Comparison of ENCODE assay signal across 1 fruit fly cellular context in genomic region chr3R:26238945-26239344, dm6.
TF ChIP-seq lines count a peak whose summit lies in the region.

No protein-coding gene starts in this region.

TF ChIP-seq in whole organism, embryonic, 481 proteins besides CTCF, POLR2A, EP300 and RAD21 (continued from another document and continues in another):
- no peak for TF ChIP-seq gt (GFP tag; IDR thresholded peaks at IDR 0.05; lab: Robert Waterston, UW)
- no peak for TF ChIP-seq btn (GFP tag; optimal IDR thresholded peaks at IDR 0.05; lab: Kevin White, UChicago)
- TF ChIP-seq CG6272 (GFP tag; IDR thresholded peaks at IDR 0.05; lab: Robert Waterston, UW), result no peak
- TF ChIP-seq B-H2 (GFP tag; optimal IDR thresholded peaks at IDR 0.05; lab: Kevin White, UChicago), result no peak
- TF ChIP-seq Taf1 (GFP tag; IDR thresholded peaks at IDR 0.05; lab: Robert Waterston, UW), result no peak
- no peak for TF ChIP-seq ind (GFP tag; optimal IDR thresholded peaks at IDR 0.05; lab: Kevin White, UChicago)
- TF ChIP-seq CG11456 (GFP tag; IDR thresholded peaks at IDR 0.05; lab: Robert Waterston, UW), result peak; percentile 85
- no peak for TF ChIP-seq Deaf1 (tag; optimal IDR thresholded peaks at IDR 0.05; lab: Kevin White, UChicago)
- no peak for TF ChIP-seq peb (GFP tag; IDR thresholded peaks at IDR 0.05; lab: Robert Waterston, UW)
- TF ChIP-seq pb (GFP tag; optimal IDR thresholded peaks at IDR 0.05; lab: Kevin White, UChicago), result peak; percentile 29
- TF ChIP-seq fd102C (GFP tag; optimal IDR thresholded peaks at IDR 0.05; lab: Kevin White, UChicago), result no peak
- TF ChIP-seq CG43689 (GFP tag; IDR thresholded peaks at IDR 0.05; lab: Robert Waterston, UW), result no peak
- no peak for TF ChIP-seq chn (GFP tag; optimal IDR thresholded peaks at IDR 0.05; lab: Kevin White, UChicago)
- peak; percentile 3 for TF ChIP-seq CG1529 (GFP tag; optimal IDR thresholded peaks at IDR 0.05; lab: Kevin White, UChicago)
- no peak for TF ChIP-seq ara (GFP tag; IDR thresholded peaks at IDR 0.05; lab: Robert Waterston, UW)
- TF ChIP-seq CG12155 (GFP tag; optimal IDR thresholded peaks at IDR 0.05; lab: Kevin White, UChicago), result peak; percentile 18
- TF ChIP-seq CG5245 (GFP tag; optimal IDR thresholded peaks at IDR 0.05; lab: Kevin White, UChicago), result no peak
- no peak for TF ChIP-seq Opbp (GFP tag; IDR thresholded peaks at IDR 0.05; lab: Robert Waterston, UW; ENCODE audit: partially characterized antibody)
- 0 out of 2 replicates have a peak, but pooled peaks have one; percentile 18 for TF ChIP-seq danr (GFP tag; IDR thresholded peaks at IDR 0.05; lab: Robert Waterston, UW)
- TF ChIP-seq CG9817 (tag; optimal IDR thresholded peaks at IDR 0.05; lab: Kevin White, UChicago), result peak; percentile 49
- peak; percentile 31 for TF ChIP-seq sug (tag; optimal IDR thresholded peaks at IDR 0.05; lab: Kevin White, UChicago)
- TF ChIP-seq CG13624 (GFP tag; optimal IDR thresholded peaks at IDR 0.05; lab: Kevin White, UChicago), result peak; percentile 4
- TF ChIP-seq Ada2b (GFP tag; IDR thresholded peaks at IDR 0.05; lab: Robert Waterston, UW), result 0 out of 2 replicates have a peak, but pooled peaks have one; percentile 6
- no peak for TF ChIP-seq bigmax (GFP tag; optimal IDR thresholded peaks at IDR 0.05; lab: Kevin White, UChicago)
- TF ChIP-seq CG17328 (GFP tag; IDR thresholded peaks at IDR 0.05; lab: Robert Waterston, UW), result 0 out of 2 replicates have a peak, but pooled peaks have one; percentile 23
- no peak for TF ChIP-seq CG6254 (GFP tag; optimal IDR thresholded peaks at IDR 0.05; lab: Kevin White, UChicago)
- TF ChIP-seq CG12104 (GFP tag; optimal IDR thresholded peaks at IDR 0.05; lab: Kevin White, UChicago), result peak; percentile 48
- TF ChIP-seq MTF-1 (GFP tag; optimal IDR thresholded peaks at IDR 0.05; lab: Kevin White, UChicago; ENCODE audit: borderline replicate concordance), result peak; percentile 28
- peak; percentile 17 for TF ChIP-seq ewg (GFP tag; optimal IDR thresholded peaks at IDR 0.05; lab: Kevin White, UChicago)
- peak; percentile 57 for TF ChIP-seq CG1603 (tag; optimal IDR thresholded peaks at IDR 0.05; lab: Kevin White, UChicago)
- peak; percentile 75 for TF ChIP-seq Awh (GFP tag; IDR thresholded peaks at IDR 0.05; lab: Robert Waterston, UW)
- no peak for TF ChIP-seq CG34422 (GFP tag; IDR thresholded peaks at IDR 0.05; lab: Robert Waterston, UW)
- TF ChIP-seq CG2116 (GFP tag; optimal IDR thresholded peaks at IDR 0.05; lab: Kevin White, UChicago), result no peak
- no peak for TF ChIP-seq zen2 (GFP tag; IDR thresholded peaks at IDR 0.05; lab: Robert Waterston, UW; ENCODE audit: partially characterized antibody)
- TF ChIP-seq CG7987 (GFP tag; optimal IDR thresholded peaks at IDR 0.05; lab: Kevin White, UChicago), result peak; percentile 60
- TF ChIP-seq Rx (GFP tag; IDR thresholded peaks at IDR 0.05; lab: Robert Waterston, UW), result peak; percentile 33; the same call in 1 of the 2 replicates
- TF ChIP-seq Neu2 (GFP tag; optimal IDR thresholded peaks at IDR 0.05; lab: Kevin White, UChicago; ENCODE audit: borderline replicate concordance), result no peak
- TF ChIP-seq ac (GFP tag; optimal IDR thresholded peaks at IDR 0.05; lab: Kevin White, UChicago), result no peak
- peak; percentile 60 for TF ChIP-seq CG11398 (GFP tag; optimal IDR thresholded peaks at IDR 0.05; lab: Kevin White, UChicago)
- peak; percentile 35 for TF ChIP-seq CG12744 (GFP tag; optimal IDR thresholded peaks at IDR 0.05; lab: Kevin White, UChicago)
- TF ChIP-seq dysf (GFP tag; IDR thresholded peaks at IDR 0.05; lab: Robert Waterston, UW), result peak; percentile 45; the same call in 1 of the 3 replicates
- no peak for TF ChIP-seq CG2202 (tag; optimal IDR thresholded peaks at IDR 0.05; lab: Kevin White, UChicago)
- peak; percentile 48 for TF ChIP-seq CHES-1-like (GFP tag; optimal IDR thresholded peaks at IDR 0.05; lab: Kevin White, UChicago)
- peak; percentile 14 for TF ChIP-seq eyg (GFP tag; optimal IDR thresholded peaks at IDR 0.05; lab: Kevin White, UChicago)
- no peak for TF ChIP-seq CG10366 (GFP tag; IDR thresholded peaks at IDR 0.05; lab: Robert Waterston, UW)
- peak; percentile 9; the same call in 1 of the 2 replicates for TF ChIP-seq CG31224 (GFP tag; IDR thresholded peaks at IDR 0.05; lab: Robert Waterston, UW)
- TF ChIP-seq Hand (GFP tag; optimal IDR thresholded peaks at IDR 0.05; lab: Kevin White, UChicago), result peak; percentile 20
- peak; percentile 37; the same call in 1 of the 2 replicates for TF ChIP-seq al (GFP tag; IDR thresholded peaks at IDR 0.05; lab: Robert Waterston, UW)
- TF ChIP-seq CG10431 (GFP tag; optimal IDR thresholded peaks at IDR 0.05; lab: Kevin White, UChicago), result no peak
- peak; percentile 8 for TF ChIP-seq CG8089 (GFP tag; optimal IDR thresholded peaks at IDR 0.05; lab: Kevin White, UChicago)
- no peak for TF ChIP-seq HLH4C (GFP tag; IDR thresholded peaks at IDR 0.05; lab: Robert Waterston, UW; ENCODE audit: partially characterized antibody)
- TF ChIP-seq Bteb2 (GFP tag; optimal IDR thresholded peaks at IDR 0.05; lab: Kevin White, UChicago), result peak; percentile 9
- peak; percentile 47; the same call in 1 of the 2 replicates for TF ChIP-seq CG5953 (GFP tag; IDR thresholded peaks at IDR 0.05; lab: Robert Waterston, UW)
- TF ChIP-seq YL-1 (GFP tag; optimal IDR thresholded peaks at IDR 0.05; lab: Kevin White, UChicago), result no peak
- TF ChIP-seq jing (GFP tag; optimal IDR thresholded peaks at IDR 0.05; lab: Kevin White, UChicago), result no peak
- no peak for TF ChIP-seq ato (GFP tag; IDR thresholded peaks at IDR 0.05; lab: Robert Waterston, UW; ENCODE audit: partially characterized antibody)
- no peak for TF ChIP-seq CG30431 (GFP tag; optimal IDR thresholded peaks at IDR 0.05; lab: Kevin White, UChicago)
- peak; percentile 15 for TF ChIP-seq oc (tag; optimal IDR thresholded peaks at IDR 0.05; lab: Kevin White, UChicago)
- TF ChIP-seq Bdp1 (GFP tag; optimal IDR thresholded peaks at IDR 0.05; lab: Kevin White, UChicago), result peak; percentile 47
- no peak for TF ChIP-seq CG32772 (GFP tag; IDR thresholded peaks at IDR 0.05; lab: Robert Waterston, UW)
- peak; percentile 36 for TF ChIP-seq CG1647 (GFP tag; optimal IDR thresholded peaks at IDR 0.05; lab: Kevin White, UChicago)
- TF ChIP-seq gcm (GFP tag; optimal IDR thresholded peaks at IDR 0.05; lab: Kevin White, UChicago), result no peak
- TF ChIP-seq CG18476 (GFP tag; optimal IDR thresholded peaks at IDR 0.05; lab: Kevin White, UChicago), result peak; percentile 15
- no peak for TF ChIP-seq CG6791 (GFP tag; IDR thresholded peaks at IDR 0.05; lab: Robert Waterston, UW; ENCODE audit: partially characterized antibody)
- TF ChIP-seq fd64A (GFP tag; optimal IDR thresholded peaks at IDR 0.05; lab: Kevin White, UChicago), result peak; percentile 10
- TF ChIP-seq CG8388 (GFP tag; optimal IDR thresholded peaks at IDR 0.05; lab: Kevin White, UChicago), result no peak
- TF ChIP-seq dan (GFP tag; IDR thresholded peaks at IDR 0.05; lab: Robert Waterston, UW), result no peak
- peak; percentile 4 for TF ChIP-seq CG12236 (GFP tag; optimal IDR thresholded peaks at IDR 0.05; lab: Kevin White, UChicago)
- peak; percentile 47 for TF ChIP-seq NfI (GFP tag; optimal IDR thresholded peaks at IDR 0.05; lab: Kevin White, UChicago)
- TF ChIP-seq CG15514 (GFP tag; optimal IDR thresholded peaks at IDR 0.05; lab: Kevin White, UChicago), result peak; percentile 69
- no peak for TF ChIP-seq C15 (GFP tag; IDR thresholded peaks at IDR 0.05; lab: Robert Waterston, UW)
- no peak for TF ChIP-seq rib (GFP tag; IDR thresholded peaks at IDR 0.05; lab: Robert Waterston, UW)
- TF ChIP-seq CG15479 (GFP tag; optimal IDR thresholded peaks at IDR 0.05; lab: Kevin White, UChicago), result no peak
- 0 out of 2 replicates have a peak, but pooled peaks have one; percentile 11 for TF ChIP-seq Ptx1 (GFP tag; IDR thresholded peaks at IDR 0.05; lab: Robert Waterston, UW)
- TF ChIP-seq Med (GFP tag; lab: Kevin White, UChicago), result peak; percentile 94
- TF ChIP-seq scrt (GFP tag; optimal IDR thresholded peaks at IDR 0.05; lab: Kevin White, UChicago), result peak; percentile 14
- TF ChIP-seq Nf-YB (GFP tag; optimal IDR thresholded peaks at IDR 0.05; lab: Kevin White, UChicago), result no peak
- peak; percentile 48 for TF ChIP-seq CG9727 (GFP tag; optimal IDR thresholded peaks at IDR 0.05; lab: Kevin White, UChicago)
- TF ChIP-seq CG12299 (tag; optimal IDR thresholded peaks at IDR 0.05; lab: Kevin White, UChicago), result peak; percentile 13
- peak; percentile 66 for TF ChIP-seq wek (GFP tag; optimal IDR thresholded peaks at IDR 0.05; lab: Kevin White, UChicago)
- TF ChIP-seq Hr3 (GFP tag; optimal IDR thresholded peaks at IDR 0.05; lab: Kevin White, UChicago), result no peak
- no peak for TF ChIP-seq zf30C (GFP tag; optimal IDR thresholded peaks at IDR 0.05; lab: Kevin White, UChicago)
- TF ChIP-seq corto (GFP tag; optimal IDR thresholded peaks at IDR 0.05; lab: Kevin White, UChicago), result no peak
- peak; percentile 12; the same call in 1 of the 2 replicates for TF ChIP-seq ro (GFP tag; IDR thresholded peaks at IDR 0.05; lab: Robert Waterston, UW)
- TF ChIP-seq cato (GFP tag; optimal IDR thresholded peaks at IDR 0.05; lab: Kevin White, UChicago; ENCODE audit: borderline replicate concordance), result no peak
- no peak for TF ChIP-seq pan (optimal IDR thresholded peaks at IDR 0.05; lab: Kevin White, UChicago)
- peak in 1 of 2 experiments; percentile 66 for TF ChIP-seq pan (GFP tag; optimal IDR thresholded peaks at IDR 0.05 in 1 of 2, IDR thresholded peaks at IDR 0.05 in 1 of 2)
- no peak; the same call in 1 of the 2 replicates for TF ChIP-seq stc (GFP tag; IDR thresholded peaks at IDR 0.05; lab: Robert Waterston, UW)
- 0 out of 2 replicates have a peak, but pooled peaks have one; percentile 7 for TF ChIP-seq MBD-R2 (GFP tag; IDR thresholded peaks at IDR 0.05; lab: Robert Waterston, UW)
- peak; percentile 53 for TF ChIP-seq CG17359 (tag; optimal IDR thresholded peaks at IDR 0.05; lab: Kevin White, UChicago)
- TF ChIP-seq CG7357 (GFP tag; IDR thresholded peaks at IDR 0.05; lab: Robert Waterston, UW), result no peak
- no peak for TF ChIP-seq CG4282 (GFP tag; optimal IDR thresholded peaks at IDR 0.05; lab: Kevin White, UChicago)
- TF ChIP-seq CG8765 (GFP tag; IDR thresholded peaks at IDR 0.05; lab: Robert Waterston, UW), result no peak
- no peak for TF ChIP-seq TFAM (GFP tag; optimal IDR thresholded peaks at IDR 0.05; lab: Kevin White, UChicago)
- TF ChIP-seq sens-2 (GFP tag; IDR thresholded peaks at IDR 0.05; lab: Robert Waterston, UW), result no peak
- TF ChIP-seq eve (GFP tag; optimal IDR thresholded peaks at IDR 0.05; lab: Kevin White, UChicago), result no peak
- TF ChIP-seq CG8359 (GFP tag; optimal IDR thresholded peaks at IDR 0.05; lab: Kevin White, UChicago; ENCODE audit: borderline replicate concordance), result peak; percentile 16
- peak; percentile 62; the same call in 1 of the 2 replicates for TF ChIP-seq CG11085 (GFP tag; IDR thresholded peaks at IDR 0.05; lab: Robert Waterston, UW)
- TF ChIP-seq dmrt99B (tag; optimal IDR thresholded peaks at IDR 0.05; lab: Kevin White, UChicago), result peak; percentile 38
- peak; percentile 58 for TF ChIP-seq Hmr (GFP tag; optimal IDR thresholded peaks at IDR 0.05; lab: Kevin White, UChicago)
- no peak for TF ChIP-seq CG42726 (GFP tag; IDR thresholded peaks at IDR 0.05; lab: Robert Waterston, UW; ENCODE audit: partially characterized antibody)
- no peak for TF ChIP-seq CG15073 (GFP tag; optimal IDR thresholded peaks at IDR 0.05; lab: Kevin White, UChicago)
- TF ChIP-seq p53 (GFP tag; optimal IDR thresholded peaks at IDR 0.05; lab: Kevin White, UChicago), result peak; percentile 9
- no peak for TF ChIP-seq CG6689 (GFP tag; IDR thresholded peaks at IDR 0.05; lab: Robert Waterston, UW)
- TF ChIP-seq Stat92E (GFP tag; optimal IDR thresholded peaks at IDR 0.05; lab: Kevin White, UChicago), result no peak
- peak; percentile 13; the same call in 1 of the 2 replicates for TF ChIP-seq CG11696 (GFP tag; IDR thresholded peaks at IDR 0.05; lab: Robert Waterston, UW)
- no peak for TF ChIP-seq h (optimal IDR thresholded peaks at IDR 0.05; lab: Kevin White, UChicago)
- no peak for TF ChIP-seq fru (optimal IDR thresholded peaks at IDR 0.05; lab: Kevin White, UChicago)
- TF ChIP-seq ci (GFP tag; IDR thresholded peaks at IDR 0.05; lab: Robert Waterston, UW), result peak; percentile 47; the same call in 1 of the 3 replicates
- TF ChIP-seq CG7928 (GFP tag; optimal IDR thresholded peaks at IDR 0.05; lab: Kevin White, UChicago), result peak; percentile 54
- TF ChIP-seq sc (optimal IDR thresholded peaks at IDR 0.05; lab: Kevin White, UChicago), result no peak
- peak; percentile 9 for TF ChIP-seq sc (GFP tag; optimal IDR thresholded peaks at IDR 0.05; lab: Kevin White, UChicago)
- no peak for TF ChIP-seq lmd (GFP tag; IDR thresholded peaks at IDR 0.05; lab: Robert Waterston, UW)
- no peak for TF ChIP-seq CG7963 (GFP tag; IDR thresholded peaks at IDR 0.05; lab: Robert Waterston, UW; ENCODE audit: partially characterized antibody)
- TF ChIP-seq cwo (GFP tag; optimal IDR thresholded peaks at IDR 0.05; lab: Kevin White, UChicago), result peak; percentile 13
- no peak for TF ChIP-seq klu (GFP tag; IDR thresholded peaks at IDR 0.05; lab: Robert Waterston, UW)
- TF ChIP-seq chinmo (GFP tag; IDR thresholded peaks at IDR 0.05; lab: Robert Waterston, UW; ENCODE audit: partially characterized antibody), result 0 out of 4 replicates have a peak, but pooled peaks have one; percentile 21
- TF ChIP-seq nom (GFP tag; optimal IDR thresholded peaks at IDR 0.05; lab: Kevin White, UChicago), result no peak
- peak; percentile 66 for TF ChIP-seq CG5180 (GFP tag; optimal IDR thresholded peaks at IDR 0.05; lab: Kevin White, UChicago)
- no peak for TF ChIP-seq aop (GFP tag; IDR thresholded peaks at IDR 0.05; lab: Robert Waterston, UW)
- TF ChIP-seq mirr (GFP tag; optimal IDR thresholded peaks at IDR 0.05; lab: Kevin White, UChicago), result peak; percentile 72
- TF ChIP-seq lab (GFP tag; optimal IDR thresholded peaks at IDR 0.05; lab: Kevin White, UChicago), result peak; percentile 80
- TF ChIP-seq Doc3 (GFP tag; IDR thresholded peaks at IDR 0.05; lab: Robert Waterston, UW; ENCODE audit: partially characterized antibody), result no peak
- TF ChIP-seq CG11723 (GFP tag; optimal IDR thresholded peaks at IDR 0.05; lab: Kevin White, UChicago), result peak; percentile 40
- no peak for TF ChIP-seq mld (GFP tag; IDR thresholded peaks at IDR 0.05; lab: Robert Waterston, UW; ENCODE audit: partially characterized antibody)
- TF ChIP-seq Scr (GFP tag; IDR thresholded peaks at IDR 0.05; lab: Robert Waterston, UW; ENCODE audit: partially characterized antibody), result no peak
- no peak for TF ChIP-seq otp (GFP tag; IDR thresholded peaks at IDR 0.05; lab: Robert Waterston, UW)
- TF ChIP-seq Dad (GFP tag; optimal IDR thresholded peaks at IDR 0.05; lab: Kevin White, UChicago), result peak; percentile 44
- TF ChIP-seq gfzf (GFP tag; optimal IDR thresholded peaks at IDR 0.05; lab: Kevin White, UChicago), result no peak
- peak; percentile 60; the same call in 1 of the 3 replicates for TF ChIP-seq ase (GFP tag; IDR thresholded peaks at IDR 0.05; lab: Robert Waterston, UW)
